Worm (Caenorhabditis elegans) whole organism, L2 larva: ENCODE data around the gene col-132.

Source experiments
- F13H6.1 ChIP-seq: sonication (generic microtip); optimal IDR thresholded peaks from 2 replicates; lab custom pipeline; 2016; ENCODE audit warnings: missing genetic modification characterization, missing compliant biosample characterization
- R02D3.7 ChIP-seq: fragments of 150-350 bp; optimal IDR thresholded peaks from 2 replicates; lab custom pipeline; 2014; ENCODE audit warnings: missing biosample characterization, missing genetic modification characterization
- Y55F3AM.14 ChIP-seq: fragments of 200-800 bp; sonication (Bioruptor generic); optimal IDR thresholded peaks from 2 replicates; lab custom pipeline; 2018; ENCODE audit warnings: mild to moderate bottlenecking, missing genetic modification characterization, missing compliant biosample characterization
- alr-1 ChIP-seq: fragments of 150-350 bp; optimal IDR thresholded peaks from 2 replicates; lab custom pipeline; 2014; ENCODE audit warnings: missing biosample characterization, missing genetic modification characterization
- aly-2 ChIP-seq: fragments of 150-350 bp; optimal IDR thresholded peaks from 2 replicates; lab custom pipeline; 2014; ENCODE audit warnings: missing biosample characterization, missing genetic modification characterization
- blmp-1 ChIP-seq: sonication (generic microtip); optimal IDR thresholded peaks from 2 replicates; lab custom pipeline; 2017; ENCODE audit warnings: missing genetic modification characterization, mild to moderate bottlenecking, missing compliant biosample characterization, antibody characterized with exemption, moderate library complexity; ENCODE audit not compliant: insufficient read depth
- ceh-82 ChIP-seq: fragments of 150-350 bp; optimal IDR thresholded peaks from 2 replicates; lab custom pipeline; 2014; ENCODE audit warnings: missing biosample characterization, missing genetic modification characterization
- crh-2 ChIP-seq: sonication (generic microtip); optimal IDR thresholded peaks from 2 replicates; lab custom pipeline; 2017; ENCODE audit warnings: missing biosample characterization, missing genetic modification characterization
- egl-27 ChIP-seq: sonication (generic microtip); optimal IDR thresholded peaks from 3 replicates; lab custom pipeline; 2017; ENCODE audit warnings: missing biosample characterization, missing genetic modification reagents, missing genetic modification characterization
- fos-1 ChIP-seq: fragments of 150-350 bp; optimal IDR thresholded peaks from 2 replicates; lab custom pipeline; 2014; ENCODE audit warnings: missing biosample characterization, missing genetic modification characterization
- lin-11 ChIP-seq: fragments of 150-350 bp; sonication (generic microtip); optimal IDR thresholded peaks from 2 replicates; lab custom pipeline; 2014; ENCODE audit warnings: missing biosample characterization, missing genetic modification characterization, inconsistent platforms, mixed read lengths
- lin-13 ChIP-seq: fragments of 150-350 bp; optimal IDR thresholded peaks from 2 replicates; lab custom pipeline; 2014; ENCODE audit warnings: missing biosample characterization, missing genetic modification reagents, missing genetic modification characterization
- lin-39 ChIP-seq: fragments of 150-350 bp; optimal IDR thresholded peaks from 2 replicates; lab custom pipeline; 2014; ENCODE audit warnings: missing biosample characterization, missing genetic modification reagents, missing genetic modification characterization
- lsy-2 ChIP-seq, 2 experiments: fragments of 150-350 bp in 1 of 2; sonication (generic microtip) in 1 of 2; optimal IDR thresholded peaks; 2 replicates each; lab custom pipeline; 2014 to 2017; ENCODE audit warnings: missing biosample characterization in 2 of 2, missing genetic modification characterization in 2 of 2
- mab-5 ChIP-seq: fragments of 150-350 bp; optimal IDR thresholded peaks from 2 replicates; lab custom pipeline; 2014; ENCODE audit warnings: missing biosample characterization, missing genetic modification characterization
- mbf-1 ChIP-seq: sonication (generic microtip); optimal IDR thresholded peaks from 2 replicates; lab custom pipeline; 2017; ENCODE audit warnings: missing biosample characterization, missing genetic modification characterization
- mdl-1 ChIP-seq, 2 experiments: fragments of 150-350 bp in 1 of 2; sonication (generic microtip) in 1 of 2; optimal IDR thresholded peaks; 2 replicates each; lab custom pipeline; 2017; ENCODE audit warnings: missing biosample characterization in 2 of 2, missing genetic modification characterization in 2 of 2
- nhr-10 ChIP-seq: sonication (generic microtip); optimal IDR thresholded peaks from 2 replicates; lab custom pipeline; 2017; ENCODE audit warnings: missing biosample characterization, missing genetic modification characterization
- nhr-11 ChIP-seq: fragments of 150-350 bp; optimal IDR thresholded peaks from 2 replicates; lab custom pipeline; 2014; ENCODE audit warnings: missing biosample characterization, missing genetic modification characterization
- nhr-12 ChIP-seq: fragments of 150-350 bp; optimal IDR thresholded peaks from 2 replicates; lab custom pipeline; 2014; ENCODE audit warnings: missing biosample characterization, missing genetic modification characterization
- nhr-129 ChIP-seq: fragments of 150-350 bp; optimal IDR thresholded peaks from 2 replicates; lab custom pipeline; 2014; ENCODE audit warnings: missing biosample characterization, missing genetic modification characterization
- nhr-21 ChIP-seq: fragments of 150-350 bp; optimal IDR thresholded peaks from 2 replicates; lab custom pipeline; 2014; ENCODE audit warnings: missing biosample characterization, missing genetic modification characterization
- nhr-237 ChIP-seq: fragments of 150-350 bp; optimal IDR thresholded peaks from 2 replicates; lab custom pipeline; 2014; ENCODE audit warnings: missing biosample characterization, missing genetic modification characterization
- nhr-6 ChIP-seq: fragments of 150-350 bp; optimal IDR thresholded peaks from 2 replicates; lab custom pipeline; 2014; ENCODE audit warnings: missing biosample characterization, missing genetic modification characterization
- peb-1 ChIP-seq: fragments of 150-350 bp; optimal IDR thresholded peaks from 2 replicates; lab custom pipeline; 2014; ENCODE audit warnings: missing biosample characterization, missing genetic modification characterization
- sma-3 ChIP-seq: sonication (generic microtip); optimal IDR thresholded peaks from 2 replicates; lab custom pipeline; 2016; ENCODE audit warnings: missing genetic modification reagents, missing genetic modification characterization, missing compliant biosample characterization
- unc-39 ChIP-seq: fragments of 150-350 bp; optimal IDR thresholded peaks from 2 replicates; lab custom pipeline; 2014; ENCODE audit warnings: missing biosample characterization, missing genetic modification characterization
- unc-55 ChIP-seq: fragments of 150-350 bp; sonication (generic microtip); optimal IDR thresholded peaks from 3 replicates; lab custom pipeline; 2014; ENCODE audit warnings: missing biosample characterization, missing genetic modification reagents, missing genetic modification characterization
- unc-62 ChIP-seq: fragments of 150-350 bp; optimal IDR thresholded peaks from 2 replicates; lab custom pipeline; 2014; ENCODE audit warnings: missing biosample characterization, missing genetic modification reagents, missing genetic modification characterization
- zag-1 ChIP-seq: fragments of 150-350 bp; optimal IDR thresholded peaks from 2 replicates; lab custom pipeline; 2014; ENCODE audit warnings: missing biosample characterization, missing genetic modification characterization
- ztf-1 ChIP-seq: fragments of 200-800 bp; sonication (Bioruptor generic); conservative IDR thresholded peaks from 2 replicates; pipeline ENCODE4 v1.3.6; 2022; ENCODE audit warnings: missing genetic modification characterization, missing compliant biosample characterization

Gene col-132

ce11 chrIV:13090967-13091366 lies at the start of gene col-132:
Gene col-132 (minus strand): TSS chrIV:13091067.
- TF ChIP-seq sma-3 (GFP tag; lab: Kevin White, UChicago) (no peak), alr-1 (tag; lab: Kevin White, UChicago) (no peak), nhr-12 (no peak), aly-2 (tag; lab: Kevin White, UChicago) (no peak), R02D3.7 (tag; lab: Kevin White, UChicago) (no peak), F13H6.1 (tag; lab: Kevin White, UChicago) (no peak), mdl-1 (tag; optimal IDR thresholded peaks at IDR 0.05; lab: Kevin White, UChicago) (no peak), unc-39 (tag; lab: Kevin White, UChicago) (no peak), ceh-82 (no peak), nhr-11 (tag; lab: Kevin White, UChicago) (no peak)

- TF ChIP-seq aly-2 (tag; lab: Kevin White, UChicago) (no peak), lin-13 (GFP tag; lab: Kevin White, UChicago) (no peak), lin-11 (tag; lab: Kevin White, UChicago) (no peak), nhr-10 (tag; lab: Kevin White, UChicago) (no peak), nhr-11 (tag; lab: Kevin White, UChicago) (no peak), nhr-6 (no peak), unc-55 (GFP tag; lab: Kevin White, UChicago) (peak; percentile 15)
Observed at ce11 chrIV:13127720-13128119, 36.9 kb upstream of the col-132 start.

ce11 chrIV:13125999-13126398 lies 35.1 kb upstream of the col-132 start:
- TF ChIP-seq Y55F3AM.14 (GFP tag; lab: Kevin White, UChicago): no peak
- peak; percentile 1 for TF ChIP-seq nhr-129
- peak; percentile 34 for TF ChIP-seq F13H6.1 (tag; lab: Kevin White, UChicago)
- TF ChIP-seq crh-2 (tag; lab: Kevin White, UChicago): no peak

ce11 chrIV:13121396-13121795 lies 30.5 kb upstream of the col-132 start:
- TF ChIP-seq nhr-10 (tag; lab: Kevin White, UChicago) (no peak), egl-27 (tag; lab: Kevin White, UChicago) (no peak)

- TF ChIP-seq mbf-1 (tag; lab: Kevin White, UChicago) (no peak), nhr-237 (tag; lab: Kevin White, UChicago) (no peak), crh-2 (tag; lab: Kevin White, UChicago) (no peak), ztf-1 (GFP tag; lab: Robert Waterston, UW) (no peak), blmp-1 (tag; lab: Kevin White, UChicago) (no peak), nhr-129 (peak; percentile 18), zag-1 (no peak), lsy-2 (tag; optimal IDR thresholded peaks at IDR 0.05; lab: Kevin White, UChicago) (peak in 1 of 2 experiments; percentile 21), unc-55 (GFP tag; lab: Kevin White, UChicago) (peak; percentile 84), unc-62 (no peak), peb-1 (tag; lab: Kevin White, UChicago) (no peak), nhr-21 (tag; lab: Kevin White, UChicago) (no peak), mab-5 (tag; lab: Kevin White, UChicago) (peak; percentile 19)
Observed at ce11 chrIV:13118794-13119193, 27.9 kb upstream of the col-132 start, which contains the start of gene unc-30. Gene unc-30 (plus strand): TSS chrIV:13118977.

- no peak for TF ChIP-seq lin-39 (tag; lab: Kevin White, UChicago)
- no peak for TF ChIP-seq fos-1 (tag; lab: Kevin White, UChicago)
- no peak for TF ChIP-seq ztf-1 (GFP tag; lab: Robert Waterston, UW)
- TF ChIP-seq sma-3 (GFP tag; lab: Kevin White, UChicago): no peak
- no peak for TF ChIP-seq lin-11 (tag; lab: Kevin White, UChicago)
- no peak for TF ChIP-seq mdl-1 (tag; optimal IDR thresholded peaks at IDR 0.05; lab: Kevin White, UChicago)
Observed at ce11 chrIV:13116679-13117078, 25.8 kb upstream of the col-132 start.
